Fruit fly (Drosophila melanogaster) whole organism, embryonic: ENCODE data around the gene Ask1.
A peak's percentile ranks its signal among the peaks of the same experiment; 100 is the strongest.

Source experiments
- Abd-B ChIP-seq: fragments of 200-800 bp; sonication (Bioruptor generic); optimal IDR thresholded peaks from 2 replicates; lab custom pipeline; 2018; ENCODE audit warnings: missing biosample characterization, mild to moderate bottlenecking, missing genetic modification characterization, moderate library complexity
- CG11696 ChIP-seq: fragments of 200-800 bp; sonication (Bioruptor generic); IDR thresholded peaks from 2 replicates; pipeline ENCODE4 v1.3.6; 2022; ENCODE audit warnings: missing biosample characterization, missing genetic modification characterization
- CG12104 ChIP-seq: fragments of 200-800 bp; sonication (Bioruptor generic); optimal IDR thresholded peaks from 3 replicates; lab custom pipeline; 2016; ENCODE audit warnings: missing biosample characterization, missing genetic modification characterization
- CG12155 ChIP-seq: fragments of 200-800 bp; sonication (Bioruptor generic); optimal IDR thresholded peaks from 3 replicates; lab custom pipeline; 2016; ENCODE audit warnings: missing biosample characterization, missing genetic modification characterization
- CG12391 ChIP-seq: fragments of 200-800 bp; sonication (Bioruptor generic); optimal IDR thresholded peaks from 3 replicates; lab custom pipeline; 2018; ENCODE audit warnings: missing biosample characterization, mild to moderate bottlenecking, missing genetic modification characterization, moderate library complexity
- CG12942 ChIP-seq: fragments of 200-800 bp; sonication (Bioruptor generic); optimal IDR thresholded peaks from 3 replicates; lab custom pipeline; 2016; ENCODE audit warnings: missing biosample characterization, missing genetic modification characterization
- CG13296 ChIP-seq: fragments of 200-800 bp; sonication (Bioruptor generic); optimal IDR thresholded peaks from 3 replicates; lab custom pipeline; 2018; ENCODE audit warnings: missing biosample characterization, mild to moderate bottlenecking, missing genetic modification characterization
- CG14667 ChIP-seq: fragments of 200-800 bp; sonication (Bioruptor generic); IDR thresholded peaks from 2 replicates; pipeline ENCODE4 v1.3.6; 2022; ENCODE audit warnings: missing biosample characterization, missing genetic modification characterization
- CG14860 ChIP-seq: fragments of 200-800 bp; sonication (Bioruptor generic); IDR thresholded peaks from 3 replicates; pipeline ENCODE4 v1.3.6; 2022; ENCODE audit warnings: missing biosample characterization, missing genetic modification characterization; ENCODE audit not compliant: partially characterized antibody
- CG15479 ChIP-seq: fragments of 200-800 bp; sonication (Bioruptor generic); optimal IDR thresholded peaks from 3 replicates; lab custom pipeline; 2019; ENCODE audit warnings: missing biosample characterization, mild to moderate bottlenecking, missing genetic modification characterization, moderate library complexity
- CG16813 ChIP-seq: fragments of 200-800 bp; sonication (Bioruptor generic); IDR thresholded peaks from 3 replicates; pipeline ENCODE4 v1.3.6; 2022; ENCODE audit warnings: missing biosample characterization, missing genetic modification characterization; ENCODE audit not compliant: partially characterized antibody
- CG16815 ChIP-seq: fragments of 200-800 bp; sonication (Bioruptor generic); optimal IDR thresholded peaks from 3 replicates; lab custom pipeline; 2017; ENCODE audit warnings: missing biosample characterization, mild to moderate bottlenecking, missing genetic modification characterization
- CG17186 ChIP-seq: fragments of 200-800 bp; sonication (Bioruptor generic); optimal IDR thresholded peaks from 3 replicates; lab custom pipeline; 2017; ENCODE audit warnings: missing biosample characterization, missing genetic modification reagents, missing genetic modification characterization
- CG17385 ChIP-seq: fragments of 200-800 bp; sonication (Bioruptor generic); optimal IDR thresholded peaks from 3 replicates; lab custom pipeline; 2018; ENCODE audit warnings: missing biosample characterization, mild to moderate bottlenecking, missing genetic modification characterization
- CG18476 ChIP-seq: fragments of 200-800 bp; sonication (Bioruptor generic); optimal IDR thresholded peaks from 2 replicates; lab custom pipeline; 2016; ENCODE audit warnings: missing biosample characterization, mild to moderate bottlenecking, missing genetic modification characterization
- CG31224 ChIP-seq: fragments of 200-800 bp; sonication (Bioruptor generic); IDR thresholded peaks from 2 replicates; pipeline ENCODE4 v1.3.6; 2022; ENCODE audit warnings: missing biosample characterization, missing genetic modification characterization
- CG31388 ChIP-seq: fragments of 200-800 bp; sonication (Bioruptor generic); optimal IDR thresholded peaks from 2 replicates; lab custom pipeline; 2016; ENCODE audit warnings: missing biosample characterization, missing genetic modification characterization
- CG33213 ChIP-seq: fragments of 200-800 bp; sonication (Bioruptor generic); optimal IDR thresholded peaks from 3 replicates; lab custom pipeline; 2016; ENCODE audit warnings: missing biosample characterization, missing genetic modification characterization
- CG42726 ChIP-seq: fragments of 200-800 bp; sonication (Bioruptor generic); IDR thresholded peaks from 2 replicates; pipeline ENCODE4 v1.3.6; 2022; ENCODE audit warnings: missing biosample characterization, missing genetic modification characterization; ENCODE audit not compliant: partially characterized antibody
- CG4617 ChIP-seq: fragments of 200-800 bp; sonication (Bioruptor generic); optimal IDR thresholded peaks from 3 replicates; lab custom pipeline; 2016; ENCODE audit warnings: missing biosample characterization, missing genetic modification characterization, borderline replicate concordance
- CG7786 ChIP-seq: fragments of 200-800 bp; sonication (Bioruptor generic); optimal IDR thresholded peaks from 2 replicates; lab custom pipeline; 2016; ENCODE audit warnings: missing biosample characterization, missing genetic modification characterization
- CG8478 ChIP-seq: fragments of >200 bp; optimal IDR thresholded peaks from 2 replicates; lab custom pipeline; 2018
- Camta ChIP-seq: fragments of 200-800 bp; sonication (Bioruptor generic); optimal IDR thresholded peaks from 2 replicates; lab custom pipeline; 2016; ENCODE audit warnings: missing biosample characterization, missing genetic modification characterization
- Doc3 ChIP-seq: fragments of 200-800 bp; sonication (Bioruptor generic); IDR thresholded peaks from 3 replicates; pipeline ENCODE4 v1.3.6; 2022; ENCODE audit warnings: missing biosample characterization, missing genetic modification characterization; ENCODE audit not compliant: partially characterized antibody
- E2f2 ChIP-seq: fragments of 200-800 bp; sonication (Bioruptor generic); IDR thresholded peaks from 2 replicates; pipeline ENCODE4 v1.3.6; 2022; ENCODE audit warnings: missing biosample characterization, missing genetic modification characterization
- Fer1 ChIP-seq: fragments of 200-800 bp; sonication (Bioruptor generic); optimal IDR thresholded peaks from 2 replicates; lab custom pipeline; 2017; ENCODE audit warnings: missing biosample characterization, mild to moderate bottlenecking, missing genetic modification characterization
- HLH4C ChIP-seq: fragments of 200-800 bp; sonication (Bioruptor generic); IDR thresholded peaks from 3 replicates; pipeline ENCODE4 v1.3.6; 2022; ENCODE audit warnings: missing biosample characterization, missing genetic modification characterization; ENCODE audit not compliant: partially characterized antibody
- Hand ChIP-seq: fragments of 200-800 bp; sonication (Bioruptor generic); optimal IDR thresholded peaks from 2 replicates; lab custom pipeline; 2017; ENCODE audit warnings: mild to moderate bottlenecking, missing biosample characterization, missing genetic modification reagents, missing genetic modification characterization
- Hr51 ChIP-seq, 2 experiments: fragments of 200-800 bp; sonication (Bioruptor generic); optimal IDR thresholded peaks; 2 replicates in 1 of 2; 3 replicates in 1 of 2; lab custom pipeline; 2016 to 2018; ENCODE audit warnings: missing biosample characterization in 2 of 2, missing genetic modification characterization in 2 of 2, mild to moderate bottlenecking in 1 of 2, moderate library complexity in 1 of 2
- Lhr ChIP-seq: fragments of 200-800 bp; sonication (Bioruptor generic); optimal IDR thresholded peaks from 3 replicates; lab custom pipeline; 2017; ENCODE audit warnings: mild to moderate bottlenecking, missing biosample characterization, missing genetic modification reagents, missing genetic modification characterization
- Med ChIP-seq: fragments of 200-800 bp; sonication (Bioruptor generic); peaks from one replicate; lab custom pipeline; 2016; ENCODE audit warnings: missing biosample characterization, missing genetic modification characterization, mild to moderate bottlenecking, inconsistent platforms, moderate library complexity
- Nf-YC ChIP-seq: fragments of 200-800 bp; optimal IDR thresholded peaks from 3 replicates; lab custom pipeline; 2019; ENCODE audit warnings: missing biosample characterization, mild to moderate bottlenecking, missing genetic modification characterization, moderate library complexity
- Sin3A ChIP-seq: fragments of >200 bp; optimal IDR thresholded peaks from 2 replicates; lab custom pipeline; 2018
- TFAM ChIP-seq: fragments of 200-800 bp; sonication (Bioruptor generic); optimal IDR thresholded peaks from 2 replicates; lab custom pipeline; 2017; ENCODE audit warnings: missing biosample characterization, missing genetic modification characterization, inconsistent platforms
- ap ChIP-seq: fragments of 200-800 bp; sonication (Bioruptor generic); IDR thresholded peaks from 2 replicates; pipeline ENCODE4 v1.3.6; 2022; ENCODE audit warnings: missing biosample characterization, missing genetic modification characterization
- ato ChIP-seq: fragments of 200-800 bp; sonication (Bioruptor generic); IDR thresholded peaks from 2 replicates; pipeline ENCODE4 v1.3.6; 2022; ENCODE audit warnings: missing biosample characterization, missing genetic modification characterization; ENCODE audit not compliant: partially characterized antibody
- bsh ChIP-seq, 2 experiments: fragments of 200-800 bp; sonication (Bioruptor generic); optimal IDR thresholded peaks; 2 replicates each; lab custom pipeline; 2017 to 2018; ENCODE audit warnings: mild to moderate bottlenecking in 2 of 2, missing biosample characterization in 2 of 2, missing genetic modification characterization in 2 of 2, moderate library complexity in 1 of 2
- gsb ChIP-seq: fragments of 200-800 bp; sonication (Bioruptor generic); IDR thresholded peaks from 2 replicates; pipeline ENCODE4 v1.3.6; 2022; ENCODE audit warnings: missing biosample characterization, missing genetic modification characterization
- inv ChIP-seq: fragments of 200-800 bp; sonication (Bioruptor generic); IDR thresholded peaks from 2 replicates; pipeline ENCODE4 v1.3.6; 2022; ENCODE audit warnings: missing biosample characterization, missing genetic modification characterization; ENCODE audit not compliant: partially characterized antibody
- nerfin-1 ChIP-seq: fragments of 200-800 bp; sonication (Bioruptor generic); optimal IDR thresholded peaks from 3 replicates; lab custom pipeline; 2019; ENCODE audit warnings: missing biosample characterization, mild to moderate bottlenecking, missing genetic modification characterization, moderate library complexity
- pho ChIP-seq: fragments of 200-800 bp; sonication (Bioruptor generic); optimal IDR thresholded peaks from 2 replicates; lab custom pipeline; 2016; ENCODE audit warnings: missing biosample characterization, missing genetic modification characterization
- pzg ChIP-seq: fragments of 200-800 bp; sonication (Bioruptor generic); optimal IDR thresholded peaks from 3 replicates; lab custom pipeline; 2018; ENCODE audit warnings: missing biosample characterization, mild to moderate bottlenecking, missing genetic modification characterization, moderate library complexity
- row ChIP-seq: fragments of 200-800 bp; sonication (Bioruptor generic); IDR thresholded peaks from 3 replicates; pipeline ENCODE4 v1.3.6; 2022; ENCODE audit warnings: missing biosample characterization, missing genetic modification characterization
- sens ChIP-seq: fragments of 200-800 bp; sonication (Bioruptor generic); peaks from one replicate; lab custom pipeline; 2016; ENCODE audit warnings: missing biosample characterization, missing genetic modification characterization
- slbo ChIP-seq: fragments of 200-800 bp; sonication (Bioruptor generic); IDR thresholded peaks from 2 replicates; pipeline ENCODE4 v1.3.6; 2022; ENCODE audit warnings: missing biosample characterization, missing genetic modification characterization
- stwl ChIP-seq: fragments of 200-800 bp; sonication (Bioruptor generic); optimal IDR thresholded peaks from 3 replicates; lab custom pipeline; 2018; ENCODE audit warnings: missing biosample characterization, mild to moderate bottlenecking, missing genetic modification characterization, moderate library complexity
- usp ChIP-seq: fragments of >200 bp; optimal IDR thresholded peaks from 2 replicates; lab custom pipeline; 2017; ENCODE audit warnings: missing biosample characterization, missing genetic modification characterization
- vnd ChIP-seq: fragments of 200-800 bp; sonication (Bioruptor generic); IDR thresholded peaks from 3 replicates; pipeline ENCODE4 v1.3.6; 2022; ENCODE audit warnings: missing biosample characterization, missing genetic modification characterization; ENCODE audit not compliant: partially characterized antibody

Ask1 gene

DNA sequence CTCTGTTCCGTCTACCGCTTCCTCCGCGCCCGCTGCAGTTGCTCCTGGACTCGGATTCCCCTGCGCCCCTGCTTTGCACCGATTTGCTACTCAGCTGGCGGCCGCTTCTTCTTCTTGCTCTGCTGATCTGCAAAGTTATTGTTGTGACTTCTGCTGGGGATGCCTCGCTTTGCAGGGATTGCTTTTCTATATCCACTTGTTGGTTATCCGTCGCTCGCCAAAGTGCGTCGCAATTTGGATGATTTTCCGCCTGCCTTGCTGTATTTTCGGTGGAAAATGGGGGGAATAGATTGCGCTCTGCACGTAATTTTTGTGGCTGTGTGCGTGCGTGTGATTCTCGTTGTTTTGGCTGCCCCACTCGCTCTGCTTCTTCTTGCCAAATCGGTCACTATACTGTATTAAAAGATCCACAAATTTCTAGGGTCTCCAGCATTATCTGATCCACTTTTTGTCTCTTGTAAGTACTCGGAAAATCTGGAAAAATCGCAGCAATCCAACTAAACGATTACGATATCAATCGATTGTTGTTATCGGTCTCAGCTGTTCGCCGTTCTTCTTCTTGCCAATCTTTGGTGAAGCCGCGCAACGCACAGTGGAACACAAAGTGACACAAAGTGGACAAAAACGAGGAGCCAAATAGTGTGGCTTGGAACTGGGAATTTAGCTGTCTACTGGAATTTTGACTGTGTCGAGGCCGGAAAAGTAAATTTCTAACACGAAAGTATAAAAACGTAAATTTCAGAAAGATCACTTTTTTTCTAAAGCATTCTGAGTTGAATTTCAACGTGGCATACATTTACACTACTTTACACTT lies 23.6 kb downstream of the Ask1 start, which contains the start of gene ClpX (continued):
- TF ChIP-seq CG14667 (GFP tag; lab: Robert Waterston, UW) (no peak), pzg (peak; percentile 75), Doc3 (GFP tag; lab: Robert Waterston, UW) (peak; percentile 61; the same call in 2 of the 3 replicates), CG12104 (GFP tag; lab: Kevin White, UChicago) (no peak), CG4617 (GFP tag; lab: Kevin White, UChicago) (peak; percentile 58), Sin3A (lab: Kevin White, UChicago) (peak; percentile 35), Lhr (no peak), CG42726 (GFP tag; lab: Robert Waterston, UW) (peak; percentile 46; the same call in 1 of the 2 replicates), CG12155 (peak; percentile 100), Camta (no peak), CG12391 (peak; percentile 7), TFAM (GFP tag; lab: Kevin White, UChicago) (no peak), CG13296 (peak; percentile 20), Fer1 (GFP tag; lab: Kevin White, UChicago) (peak; percentile 27), CG11696 (no peak), pho (no peak), nerfin-1 (tag; lab: Kevin White, UChicago) (peak; percentile 37), Nf-YC (peak; percentile 28), CG18476 (GFP tag; lab: Kevin White, UChicago) (no peak), sens (GFP tag; lab: Kevin White, UChicago) (peak; percentile 80), Abd-B (GFP tag; lab: Kevin White, UChicago) (no peak), CG16813 (GFP tag; lab: Robert Waterston, UW) (peak; percentile 64; the same call in 2 of the 3 replicates), CG31388 (GFP tag; lab: Kevin White, UChicago) (no peak), ap (GFP tag; lab: Robert Waterston, UW) (no peak), CG12942 (GFP tag; lab: Kevin White, UChicago) (no peak), Hand (GFP tag; lab: Kevin White, UChicago) (no peak), CG14860 (GFP tag; lab: Robert Waterston, UW) (peak; percentile 59; the same call in 2 of the 3 replicates), Hr51 (GFP tag; optimal IDR thresholded peaks at IDR 0.05; lab: Kevin White, UChicago) (peak in 1 of 2 experiments; percentile 27), slbo (GFP tag; lab: Robert Waterston, UW) (no peak), CG17385 (GFP tag; lab: Kevin White, UChicago) (peak; percentile 100), CG16815 (no peak), usp (GFP tag; lab: Kevin White, UChicago) (no peak), CG17186 (peak; percentile 81), bsh (GFP tag; optimal IDR thresholded peaks at IDR 0.05; lab: Kevin White, UChicago) (no peak), CG8478 (lab: Kevin White, UChicago) (no peak), CG31224 (GFP tag; lab: Robert Waterston, UW) (no peak), Med (GFP tag; lab: Kevin White, UChicago) (peak; percentile 81), ato (GFP tag; lab: Robert Waterston, UW) (peak; percentile 60), CG15479 (peak; percentile 80), HLH4C (peak; percentile 79), inv (GFP tag; lab: Robert Waterston, UW) (peak; percentile 45), CG33213 (no peak), CG7786 (GFP tag; lab: Kevin White, UChicago) (no peak), vnd (peak; percentile 66), E2f2 (GFP tag; lab: Robert Waterston, UW) (peak; percentile 35; the same call in 1 of the 2 replicates), gsb (GFP tag; lab: Robert Waterston, UW) (no peak), stwl (tag; lab: Kevin White, UChicago) (peak; percentile 68), row (GFP tag; lab: Robert Waterston, UW) (peak; percentile 91)
